ENCODE assay signal across 1 fruit fly cellular context in genomic region chrX:10805651-10806191, dm6.
TF ChIP-seq lines count a peak whose summit lies in the region.

No protein-coding gene starts in this region.

TF ChIP-seq in whole organism, embryonic, 481 proteins besides CTCF, POLR2A, EP300 and RAD21 (continued from another document):
- TF ChIP-seq Stat92E (GFP tag; optimal IDR thresholded peaks at IDR 0.05; lab: Kevin White, UChicago) (peak in 1 of 3 experiments; percentile 20), az2 (GFP tag; optimal IDR thresholded peaks at IDR 0.05; lab: Kevin White, UChicago) (no peak), Eip74EF (GFP tag; optimal IDR thresholded peaks at IDR 0.05; lab: Kevin White, UChicago) (no peak), Med (GFP tag; lab: Kevin White, UChicago) (peak; percentile 37), knrl (GFP tag; IDR thresholded peaks at IDR 0.05; lab: Robert Waterston, UW; ENCODE audit: partially characterized antibody) (peak; percentile 41; the same call in 1 of the 3 replicates), Dp (GFP tag; optimal IDR thresholded peaks at IDR 0.05; lab: Kevin White, UChicago) (peak; percentile 50), bsh (GFP tag; optimal IDR thresholded peaks at IDR 0.05; lab: Kevin White, UChicago) (peak in 1 of 2 experiments; percentile 82), HLH4C (GFP tag; IDR thresholded peaks at IDR 0.05; lab: Robert Waterston, UW; ENCODE audit: partially characterized antibody) (0 out of 3 replicates have a peak, but pooled peaks have one; percentile 33), zfh1 (GFP tag; IDR thresholded peaks at IDR 0.05; lab: Robert Waterston, UW) (no peak), caup (GFP tag; optimal IDR thresholded peaks at IDR 0.05; lab: Kevin White, UChicago; ENCODE audit: severe bottlenecking) (peak; percentile 5), lbe (GFP tag; optimal IDR thresholded peaks at IDR 0.05; lab: Kevin White, UChicago) (peak; percentile 14), Dll (GFP tag; IDR thresholded peaks at IDR 0.05; lab: Robert Waterston, UW; ENCODE audit: partially characterized antibody) (peak; percentile 58; the same call in 2 of the 4 replicates), trem (tag; optimal IDR thresholded peaks at IDR 0.05; lab: Kevin White, UChicago) (no peak), CG9817 (tag; optimal IDR thresholded peaks at IDR 0.05; lab: Kevin White, UChicago) (no peak), Drgx (GFP tag; IDR thresholded peaks at IDR 0.05; lab: Robert Waterston, UW) (peak; percentile 80), cwo (GFP tag; optimal IDR thresholded peaks at IDR 0.05; lab: Kevin White, UChicago) (peak; percentile 36), crol (GFP tag; IDR thresholded peaks at IDR 0.05; lab: Robert Waterston, UW) (peak; percentile 89), CG2120 (GFP tag; optimal IDR thresholded peaks at IDR 0.05; lab: Kevin White, UChicago) (no peak), ato (GFP tag; IDR thresholded peaks at IDR 0.05; lab: Robert Waterston, UW; ENCODE audit: partially characterized antibody) (0 out of 2 replicates have a peak, but pooled peaks have one; percentile 20), stwl (tag; optimal IDR thresholded peaks at IDR 0.05; lab: Kevin White, UChicago) (peak; percentile 12), CG1792 (GFP tag; optimal IDR thresholded peaks at IDR 0.05; lab: Kevin White, UChicago) (peak; percentile 32), stc (GFP tag; IDR thresholded peaks at IDR 0.05; lab: Robert Waterston, UW) (no peak), sna (GFP tag; IDR thresholded peaks at IDR 0.05; lab: Robert Waterston, UW; ENCODE audit: partially characterized antibody) (peak; percentile 30; the same call in 1 of the 2 replicates), psq (GFP tag; optimal IDR thresholded peaks at IDR 0.05; lab: Kevin White, UChicago) (peak; percentile 83), nom (GFP tag; optimal IDR thresholded peaks at IDR 0.05; lab: Kevin White, UChicago) (peak; percentile 97), sr (GFP tag; IDR thresholded peaks at IDR 0.05; lab: Robert Waterston, UW) (peak; percentile 85), CG1603 (tag; optimal IDR thresholded peaks at IDR 0.05; lab: Kevin White, UChicago) (peak; percentile 6), sqz (GFP tag; optimal IDR thresholded peaks at IDR 0.05; lab: Kevin White, UChicago) (peak; percentile 97), CG13287 (GFP tag; IDR thresholded peaks at IDR 0.05; lab: Robert Waterston, UW; ENCODE audit: partially characterized antibody) (peak; percentile 59; the same call in 1 of the 2 replicates), rib (GFP tag; IDR thresholded peaks at IDR 0.05; lab: Robert Waterston, UW) (peak; percentile 54), CG32772 (GFP tag; IDR thresholded peaks at IDR 0.05; lab: Robert Waterston, UW) (peak; percentile 58), CG6791 (GFP tag; IDR thresholded peaks at IDR 0.05; lab: Robert Waterston, UW; ENCODE audit: partially characterized antibody) (peak; percentile 65; the same call in 1 of the 3 replicates), exex (tag; optimal IDR thresholded peaks at IDR 0.05; lab: Kevin White, UChicago) (peak; percentile 46), ewg (GFP tag; optimal IDR thresholded peaks at IDR 0.05; lab: Kevin White, UChicago) (no peak), CG1832 (GFP tag; optimal IDR thresholded peaks at IDR 0.05; lab: Kevin White, UChicago) (peak; percentile 77), lov (optimal IDR thresholded peaks at IDR 0.05; lab: Kevin White, UChicago) (no peak), lov (GFP tag; IDR thresholded peaks at IDR 0.05; lab: Robert Waterston, UW) (no peak), Doc2 (GFP tag; IDR thresholded peaks at IDR 0.05; lab: Robert Waterston, UW) (no peak), sens (GFP tag; lab: Kevin White, UChicago) (peak; percentile 79), E2f2 (GFP tag; IDR thresholded peaks at IDR 0.05; lab: Robert Waterston, UW) (peak; percentile 70), corto (GFP tag; optimal IDR thresholded peaks at IDR 0.05; lab: Kevin White, UChicago) (peak; percentile 0), zen (tag; optimal IDR thresholded peaks at IDR 0.05; lab: Kevin White, UChicago) (peak; percentile 35), unc-4 (GFP tag; IDR thresholded peaks at IDR 0.05; lab: Robert Waterston, UW; ENCODE audit: partially characterized antibody) (0 out of 2 replicates have a peak, but pooled peaks have one; percentile 37), abd-A (tag; optimal IDR thresholded peaks at IDR 0.05; lab: Kevin White, UChicago) (peak; percentile 4), ftz-f1 (GFP tag; optimal IDR thresholded peaks at IDR 0.05; lab: Kevin White, UChicago) (peak; percentile 37), CG8478 (optimal IDR thresholded peaks at IDR 0.05; lab: Kevin White, UChicago) (no peak), Blimp-1 (GFP tag; optimal IDR thresholded peaks at IDR 0.05; lab: Kevin White, UChicago) (peak; percentile 95), CG11247 (GFP tag; IDR thresholded peaks at IDR 0.05; lab: Robert Waterston, UW) (no peak), CG12769 (tag; optimal IDR thresholded peaks at IDR 0.05; lab: Kevin White, UChicago) (peak; percentile 77), Bteb2 (GFP tag; optimal IDR thresholded peaks at IDR 0.05; lab: Kevin White, UChicago) (no peak), Doc3 (GFP tag; IDR thresholded peaks at IDR 0.05; lab: Robert Waterston, UW; ENCODE audit: partially characterized antibody) (peak; percentile 42; the same call in 1 of the 3 replicates), ci (GFP tag; IDR thresholded peaks at IDR 0.05; lab: Robert Waterston, UW) (0 out of 3 replicates have a peak, but pooled peaks have one; percentile 11)
TF ChIP-seq in whole organism, embryonic: peak in this region for 74.
